Worm (Caenorhabditis elegans): ENCODE results near the gene cnc-3.

ce11 chrV:1456614-1457013 is 8.8 kb downstream of the cnc-3 start:
- TF ChIP-seq nhr-77 (tag; optimal IDR thresholded peaks at IDR 0.05) (no peak), jun-1 (tag; optimal IDR thresholded peaks at IDR 0.05) (peak; percentile 72), unc-39 (tag; optimal IDR thresholded peaks at IDR 0.05) (no peak), snpc-4 (tag; optimal IDR thresholded peaks at IDR 0.05) (no peak), skn-1 (tag; optimal IDR thresholded peaks at IDR 0.05) (no peak), lin-39 (tag; optimal IDR thresholded peaks at IDR 0.05) (no peak), pha-4 (tag; optimal IDR thresholded peaks at IDR 0.05) (peak; percentile 64)
